Fruit fly (Drosophila melanogaster): ENCODE measurements around the gene CG17734.
A peak's percentile ranks its signal among the peaks of the same experiment; 100 is the strongest.

CG17734 gene

DNA sequence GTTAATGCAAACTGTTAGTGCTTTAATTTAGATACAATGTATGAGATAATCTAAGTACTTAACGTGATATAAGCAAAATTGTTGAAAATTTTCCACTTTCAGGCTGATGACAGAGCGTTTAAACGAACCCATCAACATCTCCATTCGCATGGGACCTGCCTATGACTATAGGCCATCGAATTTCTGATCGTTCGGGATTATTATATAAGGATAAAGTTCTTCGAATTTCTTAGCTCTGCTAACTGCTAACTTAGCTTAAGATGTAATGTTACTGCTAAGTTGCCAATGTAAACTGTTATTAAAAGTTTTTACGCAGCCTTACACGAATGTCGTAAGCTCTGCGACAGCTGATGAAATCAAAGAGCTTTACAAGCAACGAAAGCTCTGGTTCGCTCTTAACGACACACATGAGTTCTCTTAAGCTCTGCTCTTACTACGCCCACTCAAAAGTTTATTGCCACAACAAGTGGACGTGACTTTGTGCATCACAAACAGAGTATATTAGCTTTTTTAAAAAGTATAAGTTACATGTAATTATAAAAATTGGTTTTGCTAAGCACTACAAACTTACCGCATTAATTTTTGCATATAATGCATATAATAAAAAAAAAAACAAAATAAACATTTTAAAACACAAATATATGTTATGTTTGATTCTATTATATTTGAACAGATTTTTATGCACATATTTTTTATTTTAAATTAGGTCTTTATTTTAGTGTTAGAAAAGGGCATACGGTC is 47.0 kb downstream of the CG17734 start (continued):
- TF ChIP-seq nerfin-2 (GFP tag; IDR thresholded peaks at IDR 0.05; ENCODE audit: partially characterized antibody) (no peak), org-1 (GFP tag; optimal IDR thresholded peaks at IDR 0.05) (peak; percentile 98), ci (GFP tag; IDR thresholded peaks at IDR 0.05) (peak; percentile 96), CG10979 (tag; optimal IDR thresholded peaks at IDR 0.05) (peak; percentile 99), CG7963 (GFP tag; IDR thresholded peaks at IDR 0.05; ENCODE audit: partially characterized antibody) (no peak), Bteb2 (GFP tag; optimal IDR thresholded peaks at IDR 0.05) (peak; percentile 81), psq (GFP tag; optimal IDR thresholded peaks at IDR 0.05) (peak; percentile 94), CG10959 (GFP tag; IDR thresholded peaks at IDR 0.05) (peak; percentile 84), tgo (GFP tag; IDR thresholded peaks at IDR 0.05) (peak; percentile 99), ap (GFP tag; IDR thresholded peaks at IDR 0.05) (peak; percentile 97), eyg (GFP tag; optimal IDR thresholded peaks at IDR 0.05) (no peak), Oaz (GFP tag; IDR thresholded peaks at IDR 0.05) (peak; percentile 97), CG13123 (GFP tag; optimal IDR thresholded peaks at IDR 0.05) (peak; percentile 94), Doc2 (GFP tag; IDR thresholded peaks at IDR 0.05) (peak; percentile 93), shn (GFP tag; optimal IDR thresholded peaks at IDR 0.05) (peak; percentile 82), ftz-f1 (GFP tag; optimal IDR thresholded peaks at IDR 0.05) (peak; percentile 46), cato (GFP tag; optimal IDR thresholded peaks at IDR 0.05; ENCODE audit: borderline replicate concordance) (peak; percentile 87), bab2 (GFP tag; optimal IDR thresholded peaks at IDR 0.05) (peak; percentile 98), CG16813 (GFP tag; IDR thresholded peaks at IDR 0.05; ENCODE audit: partially characterized antibody) (no peak), CG13775 (GFP tag; optimal IDR thresholded peaks at IDR 0.05) (peak; percentile 98), dysf (GFP tag; IDR thresholded peaks at IDR 0.05) (peak; percentile 99), fd102C (GFP tag; optimal IDR thresholded peaks at IDR 0.05) (no peak), sima (GFP tag; optimal IDR thresholded peaks at IDR 0.05) (no peak), CG13424 (tag; optimal IDR thresholded peaks at IDR 0.05) (peak; percentile 99), nerfin-1 (tag; optimal IDR thresholded peaks at IDR 0.05) (peak; percentile 99), NC2α (GFP tag; optimal IDR thresholded peaks at IDR 0.05) (peak; percentile 77), Sox100B (GFP tag; optimal IDR thresholded peaks at IDR 0.05) (peak; percentile 100), her (GFP tag; optimal IDR thresholded peaks at IDR 0.05) (peak; percentile 18), CG3838 (GFP tag; optimal IDR thresholded peaks at IDR 0.05) (peak; percentile 94), CG7556 (GFP tag; optimal IDR thresholded peaks at IDR 0.05) (peak; percentile 100), exex (tag; optimal IDR thresholded peaks at IDR 0.05) (peak; percentile 94), eve (GFP tag; optimal IDR thresholded peaks at IDR 0.05) (peak in 1 of 2 experiments; percentile 99), phol (tag; optimal IDR thresholded peaks at IDR 0.05) (peak; percentile 99), Med (GFP tag) (peak; percentile 98), vvl (GFP tag; IDR thresholded peaks at IDR 0.05) (peak; percentile 98), CG2116 (GFP tag; optimal IDR thresholded peaks at IDR 0.05) (peak; percentile 79), CG4424 (GFP tag; optimal IDR thresholded peaks at IDR 0.05) (peak; percentile 98), toy (GFP tag; IDR thresholded peaks at IDR 0.05) (peak; percentile 93), esg (GFP tag; conservative IDR thresholded peaks at IDR 0.05) (peak; percentile 99), tin (GFP tag; optimal IDR thresholded peaks at IDR 0.05) (peak; percentile 97), CG9215 (GFP tag; IDR thresholded peaks at IDR 0.05) (peak; percentile 99), usp (GFP tag; optimal IDR thresholded peaks at IDR 0.05) (no peak), stc (GFP tag; IDR thresholded peaks at IDR 0.05) (peak; percentile 98), bcd (GFP tag; optimal IDR thresholded peaks at IDR 0.05) (peak; percentile 100), CG15073 (GFP tag; optimal IDR thresholded peaks at IDR 0.05) (peak; percentile 70), CG2202 (tag; optimal IDR thresholded peaks at IDR 0.05) (peak; percentile 92), pb (GFP tag; optimal IDR thresholded peaks at IDR 0.05) (no peak), sisA (GFP tag; IDR thresholded peaks at IDR 0.05) (peak; percentile 99), Hand (GFP tag; optimal IDR thresholded peaks at IDR 0.05) (peak; percentile 97), gro (GFP tag; optimal IDR thresholded peaks at IDR 0.05) (peak; percentile 41)
